Fruit fly (Drosophila melanogaster) S2 (cell line): ENCODE results near the gene Nlg4.
A peak's percentile ranks its signal among the peaks of the same experiment; 100 is the strongest.

ENCODE experiments used
- CG8478 ChIP-seq: fragments of >200 bp; optimal IDR thresholded peaks from 2 replicates; lab custom pipeline; 2018
- CTCF ChIP-seq, 2 experiments: fragments of >200 bp; optimal IDR thresholded peaks; 2 replicates each; lab custom pipeline; 2018

dm6 chr3R:20292030-20292879 is 87.6 kb downstream of the Nlg4 start:
- TF ChIP-seq CTCF (optimal IDR thresholded peaks at IDR 0.05; lab: Kevin White, UChicago) (peak in 1 of 2 experiments; percentile 27), CG8478 (lab: Kevin White, UChicago) (no peak)
